Fruit fly (Drosophila melanogaster) whole organism, wandering third instar larva: ENCODE data around the gene Nsun5.

Experiments
- CG32264 ChIP-seq: fragments of 200-800 bp; sonication (Bioruptor generic); optimal IDR thresholded peaks from 2 replicates; lab custom pipeline; 2016; ENCODE audit warnings: missing biosample characterization, missing genetic modification characterization
- HLH106 ChIP-seq: fragments of 200-800 bp; optimal IDR thresholded peaks from 3 replicates; lab custom pipeline; 2019; ENCODE audit warnings: missing biosample characterization, mild to moderate bottlenecking, missing genetic modification characterization, moderate library complexity
- Hnf4 ChIP-seq: fragments of 200-800 bp; sonication (Bioruptor generic); optimal IDR thresholded peaks from 2 replicates; lab custom pipeline; 2016; ENCODE audit warnings: missing biosample characterization, mild to moderate bottlenecking, missing genetic modification characterization
- dsf ChIP-seq: sonication (Bioruptor generic); optimal IDR thresholded peaks from 2 replicates; lab custom pipeline; 2016; ENCODE audit warnings: missing biosample characterization, missing genetic modification characterization, borderline replicate concordance
- fru ChIP-seq: fragments of 200-800 bp; sonication (Bioruptor generic); optimal IDR thresholded peaks from 3 replicates; lab custom pipeline; 2016; ENCODE audit warnings: missing biosample characterization, mild to moderate bottlenecking, missing genetic modification characterization
- usp ChIP-seq: fragments of >200 bp; optimal IDR thresholded peaks from 2 replicates; lab custom pipeline; 2017; ENCODE audit warnings: missing biosample characterization, missing genetic modification characterization

DNA sequence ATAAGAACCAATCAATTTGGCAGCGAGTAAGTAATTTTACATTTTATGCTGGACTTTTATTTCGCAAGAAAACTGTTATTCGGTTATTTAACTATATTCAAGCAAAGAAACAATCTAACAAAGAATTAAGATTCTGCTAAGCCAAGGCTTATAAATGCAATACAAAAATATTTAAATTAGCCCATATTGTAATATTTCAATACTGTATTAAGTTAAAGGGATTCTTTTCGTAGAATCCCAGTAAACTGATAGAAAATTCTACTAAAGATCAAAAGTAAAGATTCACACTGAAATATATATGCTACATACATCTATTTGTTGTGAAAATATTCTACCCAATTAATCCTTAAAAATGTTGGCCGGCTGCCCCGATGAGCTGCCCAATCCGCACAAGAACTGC, 14.6 kb upstream of the Nsun5 start, which contains the start of gene CG14282:
- TF ChIP-seq CG32264 (GFP tag; lab: Kevin White, UChicago) (no peak), Hnf4 (GFP tag; lab: Kevin White, UChicago) (no peak), HLH106 (tag; lab: Kevin White, UChicago) (no peak), usp (GFP tag; lab: Kevin White, UChicago) (no peak), dsf (no peak), fru (GFP tag; lab: Kevin White, UChicago) (no peak)
